Fruit fly (Drosophila melanogaster): ENCODE data around the gene eIF2A.

eIF2A gene

dm6 chr3L:21835569-21835968, 11.0 kb downstream of the eIF2A start (continued):
- TF ChIP-seq Dfd (GFP tag; optimal IDR thresholded peaks at IDR 0.05) (peak in 1 of 2 experiments; percentile 79), corto (GFP tag; optimal IDR thresholded peaks at IDR 0.05) (no peak), nerfin-2 (GFP tag; IDR thresholded peaks at IDR 0.05; ENCODE audit: partially characterized antibody) (no peak), CG18011 (GFP tag; optimal IDR thresholded peaks at IDR 0.05) (no peak), wek (GFP tag; optimal IDR thresholded peaks at IDR 0.05) (no peak), ATbp (GFP tag; optimal IDR thresholded peaks at IDR 0.05) (no peak), emc (GFP tag; optimal IDR thresholded peaks at IDR 0.05) (no peak), wdn (GFP tag; IDR thresholded peaks at IDR 0.05) (no peak), CG3847 (GFP tag; IDR thresholded peaks at IDR 0.05) (no peak), CG2120 (GFP tag; optimal IDR thresholded peaks at IDR 0.05) (no peak), CG4360 (GFP tag; IDR thresholded peaks at IDR 0.05) (no peak)

- TF ChIP-seq ab (GFP tag; optimal IDR thresholded peaks at IDR 0.05) = peak; percentile 90
- TF ChIP-seq Usf (GFP tag; optimal IDR thresholded peaks at IDR 0.05) = peak; percentile 84
- peak; percentile 85 for TF ChIP-seq Taf1 (GFP tag; IDR thresholded peaks at IDR 0.05)
- TF ChIP-seq en (GFP tag; optimal IDR thresholded peaks at IDR 0.05) = peak; percentile 89
- TF ChIP-seq CG7745 (tag; optimal IDR thresholded peaks at IDR 0.05) = no peak
- peak; percentile 97 for TF ChIP-seq CG7556 (GFP tag; optimal IDR thresholded peaks at IDR 0.05)
- peak; percentile 91 for TF ChIP-seq az2 (GFP tag; optimal IDR thresholded peaks at IDR 0.05)
- TF ChIP-seq toy (GFP tag; IDR thresholded peaks at IDR 0.05) = peak; percentile 78
- peak; percentile 70 for TF ChIP-seq Adf1 (GFP tag; IDR thresholded peaks at IDR 0.05)
- peak; percentile 85 for TF ChIP-seq fu2 (GFP tag; optimal IDR thresholded peaks at IDR 0.05)
- TF ChIP-seq lov (optimal IDR thresholded peaks at IDR 0.05) = no peak
- TF ChIP-seq lov (GFP tag; IDR thresholded peaks at IDR 0.05) = peak; percentile 85
- TF ChIP-seq CG15073 (GFP tag; optimal IDR thresholded peaks at IDR 0.05) = peak; percentile 57
- peak; percentile 79 for TF ChIP-seq CrebB (tag; optimal IDR thresholded peaks at IDR 0.05)
- TF ChIP-seq stc (GFP tag; IDR thresholded peaks at IDR 0.05) = peak; percentile 92
- peak; percentile 94 for TF ChIP-seq CG33213 (GFP tag; optimal IDR thresholded peaks at IDR 0.05)
- peak; percentile 88 for TF ChIP-seq CG5245 (GFP tag; optimal IDR thresholded peaks at IDR 0.05)
- TF ChIP-seq Sin3A (optimal IDR thresholded peaks at IDR 0.05) = no peak
- peak; percentile 92 for TF ChIP-seq CG10979 (tag; optimal IDR thresholded peaks at IDR 0.05)
- peak; percentile 78 for TF ChIP-seq CG9876 (GFP tag; optimal IDR thresholded peaks at IDR 0.05)
- TF ChIP-seq CG17359 (tag; optimal IDR thresholded peaks at IDR 0.05) = peak; percentile 91
- TF ChIP-seq CG10431 (GFP tag; optimal IDR thresholded peaks at IDR 0.05) = peak; percentile 76
- TF ChIP-seq CG10959 (GFP tag; IDR thresholded peaks at IDR 0.05) = peak; percentile 79
- TF ChIP-seq sisA (GFP tag; IDR thresholded peaks at IDR 0.05) = peak; percentile 90
- TF ChIP-seq CG7987 (GFP tag; optimal IDR thresholded peaks at IDR 0.05) = peak; percentile 69
- TF ChIP-seq ase (GFP tag; IDR thresholded peaks at IDR 0.05) = peak; percentile 73; the same call in 2 of the 3 replicates
- peak; percentile 91 for TF ChIP-seq ttk (GFP tag; IDR thresholded peaks at IDR 0.05)
- peak; percentile 13 for TF ChIP-seq bigmax (GFP tag; optimal IDR thresholded peaks at IDR 0.05)
- peak; percentile 84 for TF ChIP-seq CG9932 (GFP tag; IDR thresholded peaks at IDR 0.05)
- TF ChIP-seq CG15479 (GFP tag; optimal IDR thresholded peaks at IDR 0.05) = no peak
- TF ChIP-seq crc (GFP tag; optimal IDR thresholded peaks at IDR 0.05) = peak; percentile 92
- no peak for TF ChIP-seq Tbp (GFP tag; optimal IDR thresholded peaks at IDR 0.05)
- TF ChIP-seq so (GFP tag; IDR thresholded peaks at IDR 0.05) = peak; percentile 92
- TF ChIP-seq lilli (GFP tag; optimal IDR thresholded peaks at IDR 0.05) = peak; percentile 95
- peak; percentile 4 for TF ChIP-seq MESR4 (GFP tag; optimal IDR thresholded peaks at IDR 0.05)
- TF ChIP-seq CG17829 (tag; optimal IDR thresholded peaks at IDR 0.05) = peak; percentile 92
- TF ChIP-seq CG10654 (GFP tag; optimal IDR thresholded peaks at IDR 0.05) = peak; percentile 85
- TF ChIP-seq kah (GFP tag; optimal IDR thresholded peaks at IDR 0.05) = peak; percentile 85
- peak; percentile 67; the same call in 1 of the 2 replicates for TF ChIP-seq ham (GFP tag; IDR thresholded peaks at IDR 0.05)
These were observed 15.4 kb downstream of the eIF2A start for dm6 chr3L:21839720-21840641.
